Worm (Caenorhabditis elegans) whole organism, L2 larva: ENCODE measurements around the gene sgk-1.

Experiments used
- R02D3.7 ChIP-seq: fragments of 150-350 bp; optimal IDR thresholded peaks from 2 replicates; lab custom pipeline; 2014; ENCODE audit warnings: missing biosample characterization, missing genetic modification characterization
- alr-1 ChIP-seq: fragments of 150-350 bp; optimal IDR thresholded peaks from 2 replicates; lab custom pipeline; 2014; ENCODE audit warnings: missing biosample characterization, missing genetic modification characterization
- lin-13 ChIP-seq: fragments of 150-350 bp; optimal IDR thresholded peaks from 2 replicates; lab custom pipeline; 2014; ENCODE audit warnings: missing biosample characterization, missing genetic modification reagents, missing genetic modification characterization
- nhr-129 ChIP-seq: fragments of 150-350 bp; optimal IDR thresholded peaks from 2 replicates; lab custom pipeline; 2014; ENCODE audit warnings: missing biosample characterization, missing genetic modification characterization
- nhr-21 ChIP-seq: fragments of 150-350 bp; optimal IDR thresholded peaks from 2 replicates; lab custom pipeline; 2014; ENCODE audit warnings: missing biosample characterization, missing genetic modification characterization
- nhr-237 ChIP-seq: fragments of 150-350 bp; optimal IDR thresholded peaks from 2 replicates; lab custom pipeline; 2014; ENCODE audit warnings: missing biosample characterization, missing genetic modification characterization
- nhr-6 ChIP-seq: fragments of 150-350 bp; optimal IDR thresholded peaks from 2 replicates; lab custom pipeline; 2014; ENCODE audit warnings: missing biosample characterization, missing genetic modification characterization
- sma-9 ChIP-seq, 2 experiments: fragments of 150-350 bp in 1 of 2; sonication (generic microtip) in 1 of 2; optimal IDR thresholded peaks; 2 replicates each; lab custom pipeline; 2014 to 2016; ENCODE audit warnings: missing genetic modification characterization in 2 of 2, mild to moderate bottlenecking in 1 of 2, missing biosample characterization in 1 of 2, missing compliant biosample characterization in 1 of 2, missing genetic modification reagents in 1 of 2, moderate library complexity in 1 of 2
- unc-62 ChIP-seq: fragments of 150-350 bp; optimal IDR thresholded peaks from 2 replicates; lab custom pipeline; 2014; ENCODE audit warnings: missing biosample characterization, missing genetic modification reagents, missing genetic modification characterization

ce11 chrX:16217749-16218148 lies 44.2 kb downstream of the sgk-1 start:
- no peak for TF ChIP-seq alr-1 (tag; lab: Kevin White, UChicago)
- TF ChIP-seq nhr-129 (tag; lab: Kevin White, UChicago) = no peak
- TF ChIP-seq nhr-6 = no peak
- TF ChIP-seq sma-9 (GFP tag; optimal IDR thresholded peaks at IDR 0.05; lab: Kevin White, UChicago) = no peak
- TF ChIP-seq sma-9 (tag; optimal IDR thresholded peaks at IDR 0.05; lab: Kevin White, UChicago) = no peak
- no peak for TF ChIP-seq lin-13 (GFP tag; lab: Kevin White, UChicago)
- TF ChIP-seq nhr-21 (tag; lab: Kevin White, UChicago) = no peak
- TF ChIP-seq unc-62 (GFP tag; lab: Kevin White, UChicago) = no peak
- no peak for TF ChIP-seq nhr-237
- no peak for TF ChIP-seq R02D3.7 (tag; lab: Kevin White, UChicago)
